Worm (Caenorhabditis elegans): ENCODE measurements around the gene F43G6.7.

ce11 chrII:11839116-11839515, 28.5 kb downstream of the F43G6.7 start:
- TF ChIP-seq fkh-10 (GFP tag; optimal IDR thresholded peaks at IDR 0.05) (no peak), hlh-30 (tag; optimal IDR thresholded peaks at IDR 0.05; ENCODE audit: insufficient read depth) (no peak), pha-4 (tag; optimal IDR thresholded peaks at IDR 0.05) (no peak), pax-1 (tag; optimal IDR thresholded peaks at IDR 0.05) (no peak), ama-1 (optimal IDR thresholded peaks at IDR 0.05) (no peak)
